Worm (Caenorhabditis elegans): ENCODE results near the gene Y17D7C.1.

Y17D7C.1 gene

DNA sequence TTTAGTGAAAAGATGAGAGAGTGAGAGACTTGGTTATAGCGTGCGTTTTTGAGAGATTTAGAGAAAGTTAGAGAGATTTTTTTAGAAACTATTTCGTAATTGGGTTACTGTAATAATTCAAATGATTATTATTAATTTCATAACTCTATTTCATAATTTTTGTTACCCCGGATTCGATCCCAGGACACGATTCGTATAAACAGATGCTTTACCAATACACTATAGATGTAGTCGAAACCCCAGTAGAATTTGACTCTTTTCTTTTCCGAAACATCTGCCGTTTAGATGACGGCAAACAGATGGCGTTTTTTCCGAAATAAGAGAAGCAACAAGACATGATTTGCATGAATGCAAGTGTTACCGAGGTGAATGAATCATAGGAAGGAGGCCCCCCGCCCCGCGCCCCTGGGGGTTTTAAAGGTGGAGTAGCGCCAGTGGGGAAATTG is 3.7 kb downstream of the Y17D7C.1 start:
- TF ChIP-seq unc-62 (GFP tag; optimal IDR thresholded peaks at IDR 0.05 in 1 of 2) (peak in 1 of 2 experiments; percentile 20), unc-62 (tag; optimal IDR thresholded peaks at IDR 0.05) (no peak), lin-29 (GFP tag; IDR thresholded peaks at IDR 0.05) (0 out of 2 replicates have a peak, but pooled peaks have one; percentile 12), dmd-8 (GFP tag; IDR thresholded peaks at IDR 0.05) (no peak), spr-3 (GFP tag; optimal IDR thresholded peaks at IDR 0.05) (no peak), nhr-6 (tag; optimal IDR thresholded peaks at IDR 0.05) (no peak), ztf-11 (tag; optimal IDR thresholded peaks at IDR 0.05) (no peak), mdl-1 (tag; optimal IDR thresholded peaks at IDR 0.05) (no peak), daf-16 (GFP tag; optimal IDR thresholded peaks at IDR 0.05) (peak in 1 of 2 experiments; percentile 13), daf-16 (tag; optimal IDR thresholded peaks at IDR 0.05) (peak; percentile 11), skn-1 (tag; optimal IDR thresholded peaks at IDR 0.05) (no peak), duxl-1 (tag; optimal IDR thresholded peaks at IDR 0.05; ENCODE audit: poor library complexity) (peak; percentile 77), aha-1 (tag) (peak; percentile 39), F37D6.2 (tag; optimal IDR thresholded peaks at IDR 0.05) (peak; percentile 40), zfp-2 (tag; optimal IDR thresholded peaks at IDR 0.05) (no peak), D1046.2 (GFP tag; IDR thresholded peaks at IDR 0.05) (peak; percentile 54; the same call in 1 of the 2 replicates), Y105C5A.15 (GFP tag; IDR thresholded peaks at IDR 0.05) (no peak), dmd-6 (GFP tag; IDR thresholded peaks at IDR 0.05) (no peak), madf-9 (GFP tag; conservative IDR thresholded peaks at IDR 0.05) (no peak), zip-2 (tag; optimal IDR thresholded peaks at IDR 0.05) (peak; percentile 32)

ce11 chrV:18711362-18711761 is 5.0 kb downstream of the Y17D7C.1 start:
- TF ChIP-seq ceh-44 (GFP tag; IDR thresholded peaks at IDR 0.05) (no peak), aha-1 (tag) (peak; percentile 56), hlh-11 (tag; optimal IDR thresholded peaks at IDR 0.05) (no peak)

ce11 chrV:18712118-18712517 is 5.7 kb downstream of the Y17D7C.1 start:
- TF ChIP-seq attf-4 (tag; optimal IDR thresholded peaks at IDR 0.05) (no peak), pha-4 (GFP tag; IDR thresholded peaks at IDR 0.05) (peak; percentile 75), pha-4 (tag; optimal IDR thresholded peaks at IDR 0.05) (no peak), daf-8 (GFP tag; IDR thresholded peaks at IDR 0.05) (0 out of 2 replicates have a peak, but pooled peaks have one; percentile 61), F26F4.8 (GFP tag; conservative IDR thresholded peaks at IDR 0.05) (peak; percentile 90), ama-1 (optimal IDR thresholded peaks at IDR 0.05) (no peak), F44E2.7 (GFP tag; IDR thresholded peaks at IDR 0.05) (peak; percentile 94), snpc-1.2 (GFP tag; IDR thresholded peaks at IDR 0.05) (peak; percentile 65), dpl-1 (GFP tag; optimal IDR thresholded peaks at IDR 0.05) (no peak), daf-16 (GFP tag; optimal IDR thresholded peaks at IDR 0.05) (peak in 1 of 2 experiments; percentile 19), daf-16 (tag; optimal IDR thresholded peaks at IDR 0.05) (peak; percentile 17), nhr-111 (GFP tag; optimal IDR thresholded peaks at IDR 0.05) (no peak), pqm-1 (tag; optimal IDR thresholded peaks at IDR 0.05) (no peak), lir-3 (tag; optimal IDR thresholded peaks at IDR 0.05) (peak; percentile 46), dmd-8 (GFP tag; IDR thresholded peaks at IDR 0.05) (no peak), madf-5 (GFP tag; IDR thresholded peaks at IDR 0.05) (0 out of 4 replicates have a peak, but pooled peaks of 1 of the 2 experiments have one; percentile 68), lin-29 (GFP tag; IDR thresholded peaks at IDR 0.05) (peak; percentile 57; the same call in 1 of the 2 replicates), D1046.2 (GFP tag; IDR thresholded peaks at IDR 0.05) (peak; percentile 88; the same call in 1 of the 2 replicates), Y75B8A.6 (GFP tag; IDR thresholded peaks at IDR 0.05) (no peak), unc-130 (GFP tag; optimal IDR thresholded peaks at IDR 0.05) (peak; percentile 26), Y48G9A.11 (GFP tag; IDR thresholded peaks at IDR 0.05) (peak; percentile 48; the same call in 1 of the 2 replicates), nhr-41 (GFP tag; IDR thresholded peaks at IDR 0.05) (0 out of 2 replicates have a peak, but pooled peaks have one; percentile 9)
